Worm (Caenorhabditis elegans) whole organism, mixed stage, embryonic: ENCODE measurements around the gene F26D11.1.

Source experiments
- M03D4.4 ChIP-seq: sonication (generic microtip); optimal IDR thresholded peaks from 2 replicates; lab custom pipeline; 2017; ENCODE audit warnings: mild to moderate bottlenecking, missing genetic modification characterization, missing compliant biosample characterization
- bed-3 ChIP-seq: fragments of 200-800 bp; sonication (Bioruptor generic); optimal IDR thresholded peaks from 3 replicates; lab custom pipeline; 2018; ENCODE audit warnings: mild to moderate bottlenecking, missing genetic modification characterization, moderate library complexity, missing compliant biosample characterization
- blmp-1 ChIP-seq: fragments of 150-350 bp; optimal IDR thresholded peaks from 2 replicates; lab custom pipeline; 2014; ENCODE audit warnings: missing biosample characterization, missing genetic modification characterization
- ceh-39 ChIP-seq: fragments of 150-350 bp; optimal IDR thresholded peaks from 2 replicates; lab custom pipeline; 2014; ENCODE audit warnings: missing biosample characterization, missing genetic modification characterization
- ceh-83 ChIP-seq: fragments of 200-800 bp; sonication (Bioruptor generic); optimal IDR thresholded peaks from 2 replicates; lab custom pipeline; 2018; ENCODE audit warnings: mild to moderate bottlenecking, missing genetic modification characterization, missing compliant biosample characterization
- cnd-1 ChIP-seq: fragments of 200-800 bp; sonication (Bioruptor generic); optimal IDR thresholded peaks from 2 replicates; lab custom pipeline; 2018; ENCODE audit warnings: mild to moderate bottlenecking, missing genetic modification characterization, missing compliant biosample characterization
- elt-1 ChIP-seq: sonication (generic microtip); optimal IDR thresholded peaks from 2 replicates; lab custom pipeline; 2017; ENCODE audit warnings: missing genetic modification characterization, mild to moderate bottlenecking, missing compliant biosample characterization, antibody characterized with exemption, moderate library complexity, borderline replicate concordance; ENCODE audit not compliant: insufficient read depth
- elt-3 ChIP-seq: fragments of 150-350 bp; optimal IDR thresholded peaks from 2 replicates; lab custom pipeline; 2014; ENCODE audit warnings: missing biosample characterization, missing genetic modification characterization
- flh-1 ChIP-seq: fragments of 200-800 bp; sonication (Bioruptor generic); optimal IDR thresholded peaks from 2 replicates; lab custom pipeline; 2018; ENCODE audit warnings: mild to moderate bottlenecking, missing genetic modification characterization, moderate library complexity, missing compliant biosample characterization
- ham-2 ChIP-seq: fragments of 200-800 bp; sonication (Bioruptor generic); optimal IDR thresholded peaks from 2 replicates; lab custom pipeline; 2018; ENCODE audit warnings: mild to moderate bottlenecking, missing genetic modification characterization, missing compliant biosample characterization
- hlh-1 ChIP-seq: fragments of 150-350 bp; optimal IDR thresholded peaks from 2 replicates; lab custom pipeline; 2014; ENCODE audit warnings: missing biosample characterization, missing genetic modification reagents, missing genetic modification characterization
- lin-13 ChIP-seq: fragments of 150-350 bp; optimal IDR thresholded peaks from 2 replicates; lab custom pipeline; 2014; ENCODE audit warnings: missing biosample characterization, missing genetic modification characterization
- lin-32 ChIP-seq: fragments of 200-800 bp; sonication (Bioruptor generic); optimal IDR thresholded peaks from 2 replicates; lab custom pipeline; 2018; ENCODE audit warnings: mild to moderate bottlenecking, missing genetic modification characterization, missing compliant biosample characterization
- lsy-2 ChIP-seq: fragments of 150-350 bp; optimal IDR thresholded peaks from 2 replicates; lab custom pipeline; 2014; ENCODE audit warnings: missing biosample characterization, missing genetic modification characterization
- mep-1 ChIP-seq: fragments of 150-350 bp; optimal IDR thresholded peaks from 2 replicates; lab custom pipeline; 2017; ENCODE audit warnings: missing biosample characterization, missing genetic modification reagents, missing genetic modification characterization, inconsistent platforms
- nhr-12 ChIP-seq: fragments of 150-350 bp; optimal IDR thresholded peaks from 2 replicates; lab custom pipeline; 2014; ENCODE audit warnings: missing biosample characterization, missing genetic modification characterization
- nhr-2 ChIP-seq: fragments of 150-350 bp; optimal IDR thresholded peaks from 2 replicates; lab custom pipeline; 2014; ENCODE audit warnings: missing biosample characterization, missing genetic modification characterization
- nhr-237 ChIP-seq: fragments of 150-350 bp; optimal IDR thresholded peaks from 2 replicates; lab custom pipeline; 2014; ENCODE audit warnings: missing biosample characterization, missing genetic modification characterization
- nhr-28 ChIP-seq: fragments of 150-350 bp; optimal IDR thresholded peaks from 2 replicates; lab custom pipeline; 2014; ENCODE audit warnings: missing biosample characterization, missing genetic modification characterization
- nhr-76 ChIP-seq: sonication (generic microtip); optimal IDR thresholded peaks from 2 replicates; lab custom pipeline; 2017; ENCODE audit warnings: missing biosample characterization, missing genetic modification characterization
- pha-4 ChIP-seq: fragments of 150-350 bp; optimal IDR thresholded peaks from 2 replicates; lab custom pipeline; 2018; ENCODE audit warnings: missing biosample characterization, missing genetic modification reagents, missing genetic modification characterization
- sem-2 ChIP-seq: fragments of 200-800 bp; sonication (Bioruptor generic); optimal IDR thresholded peaks from 2 replicates; lab custom pipeline; 2018; ENCODE audit warnings: mild to moderate bottlenecking, missing genetic modification characterization, missing compliant biosample characterization
- snpc-4 ChIP-seq: fragments of 150-350 bp; optimal IDR thresholded peaks from 2 replicates; lab custom pipeline; 2014; ENCODE audit warnings: missing biosample characterization, missing genetic modification characterization
- sptf-1 ChIP-seq: sonication (generic microtip); optimal IDR thresholded peaks from 2 replicates; lab custom pipeline; 2017; ENCODE audit warnings: mild to moderate bottlenecking, missing genetic modification characterization, moderate library complexity, missing compliant biosample characterization
- tbx-8 ChIP-seq: fragments of 200-800 bp; sonication (Bioruptor generic); optimal IDR thresholded peaks from 2 replicates; lab custom pipeline; 2018; ENCODE audit warnings: mild to moderate bottlenecking, missing genetic modification characterization, moderate library complexity, missing compliant biosample characterization
- unc-120 ChIP-seq: sonication (generic microtip); optimal IDR thresholded peaks from 2 replicates; lab custom pipeline; 2017; ENCODE audit warnings: missing genetic modification characterization, missing compliant biosample characterization; ENCODE audit not compliant: poor library complexity, severe bottlenecking
- unc-39 ChIP-seq: fragments of 150-350 bp; optimal IDR thresholded peaks from 2 replicates; lab custom pipeline; 2014; ENCODE audit warnings: missing biosample characterization, missing genetic modification characterization
- unc-62 ChIP-seq: fragments of 150-350 bp; optimal IDR thresholded peaks from 2 replicates; lab custom pipeline; 2014; ENCODE audit warnings: missing biosample characterization, missing genetic modification reagents, missing genetic modification characterization
- zip-8 ChIP-seq: fragments of 150-350 bp; optimal IDR thresholded peaks from 2 replicates; lab custom pipeline; 2014; ENCODE audit warnings: missing biosample characterization, missing genetic modification characterization

F26D11.1 gene

DNA sequence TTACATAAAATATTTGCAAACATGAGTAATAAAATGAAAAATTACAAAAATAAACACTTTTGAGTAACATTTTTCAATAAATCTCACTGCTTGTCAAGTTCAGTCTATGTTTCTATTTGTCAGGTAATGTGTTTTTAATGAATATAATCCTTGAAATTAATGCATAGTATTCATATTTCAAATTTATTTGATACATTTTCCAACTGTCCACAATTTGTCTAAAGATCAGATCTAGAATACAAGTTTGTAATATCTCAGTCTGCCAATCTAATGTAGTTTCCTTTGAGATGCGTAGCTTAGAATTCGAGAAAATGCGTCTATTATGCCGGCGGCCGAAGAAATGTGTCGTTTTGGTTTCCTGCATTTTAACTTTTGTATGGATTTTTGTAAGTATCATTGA is 37.8 kb upstream of the F26D11.1 start, which contains the start of gene Y97E10B.1:
Gene Y97E10B.1 (plus strand): TSS at position 301 of the 400 bp plus-strand sequence.
- TF ChIP-seq unc-62 (GFP tag; lab: Kevin White, UChicago) (no peak), ceh-83 (GFP tag; lab: Kevin White, UChicago) (no peak)

DNA sequence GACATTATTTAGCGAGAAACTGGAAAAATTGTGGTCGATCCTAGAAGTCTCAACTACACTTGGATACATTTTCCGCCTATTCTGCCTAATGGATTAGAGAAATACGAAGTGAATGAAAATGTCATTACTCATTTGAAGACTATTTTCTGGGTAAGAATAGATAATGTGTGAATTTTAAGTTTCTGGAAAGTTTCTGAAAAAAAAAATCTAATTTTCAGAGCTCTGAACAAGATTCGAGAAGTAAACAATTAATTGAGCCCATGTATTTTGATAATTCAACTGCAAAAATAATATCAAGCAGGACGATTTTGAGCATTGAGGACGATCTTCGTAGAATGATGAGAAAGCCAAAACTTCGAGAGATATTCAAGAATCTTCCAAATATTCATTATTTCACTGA is 35.1 kb upstream of the F26D11.1 start:
- no peak for TF ChIP-seq sem-2 (GFP tag; lab: Kevin White, UChicago)
- no peak for TF ChIP-seq tbx-8 (GFP tag; lab: Kevin White, UChicago)
- TF ChIP-seq lsy-2 (tag; lab: Kevin White, UChicago): no peak
- TF ChIP-seq unc-62 (GFP tag; lab: Kevin White, UChicago): no peak
- no peak for TF ChIP-seq bed-3
- TF ChIP-seq ham-2: no peak
- no peak for TF ChIP-seq elt-1 (tag; lab: Kevin White, UChicago)
- TF ChIP-seq snpc-4 (tag; lab: Kevin White, UChicago): no peak
- no peak for TF ChIP-seq unc-120 (tag; lab: Kevin White, UChicago)
- no peak for TF ChIP-seq lin-32 (GFP tag; lab: Kevin White, UChicago)
- TF ChIP-seq ceh-39 (tag; lab: Kevin White, UChicago): no peak
- TF ChIP-seq pha-4: no peak
- no peak for TF ChIP-seq ceh-83 (GFP tag; lab: Kevin White, UChicago)
- no peak for TF ChIP-seq nhr-2 (tag; lab: Kevin White, UChicago)
- no peak for TF ChIP-seq nhr-76 (tag; lab: Kevin White, UChicago)
- no peak for TF ChIP-seq unc-39 (tag; lab: Kevin White, UChicago)
- TF ChIP-seq zip-8: no peak

DNA sequence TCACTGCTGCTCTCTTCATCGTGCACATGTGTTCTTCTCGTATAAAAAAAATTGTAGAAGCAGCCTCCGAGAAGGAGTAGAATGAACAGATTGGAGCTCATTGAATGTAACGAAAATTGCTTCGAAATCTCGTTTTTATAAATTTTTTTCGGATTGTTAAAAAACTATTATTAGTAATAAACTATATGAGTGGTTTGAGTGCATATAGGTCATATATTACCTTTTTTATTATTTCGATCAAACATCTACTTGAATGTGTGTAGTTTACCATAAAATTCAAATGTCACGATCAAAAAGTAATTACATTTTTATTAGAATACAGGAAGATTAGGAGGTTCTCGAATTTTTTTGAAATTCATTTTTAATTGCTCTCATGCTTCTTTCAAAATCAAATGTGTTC is 28.5 kb upstream of the F26D11.1 start, which contains the start of gene clec-216:
Gene clec-216 (minus strand): TSS at position 101 of the 400 bp plus-strand sequence.
- TF ChIP-seq elt-3 (tag; lab: Kevin White, UChicago) (no peak), M03D4.4 (tag; lab: Kevin White, UChicago) (no peak), zip-8 (no peak), lin-13 (tag; lab: Kevin White, UChicago) (no peak), lsy-2 (tag; lab: Kevin White, UChicago) (no peak), mep-1 (tag; lab: Kevin White, UChicago) (no peak), snpc-4 (tag; lab: Kevin White, UChicago) (no peak), nhr-28 (no peak), nhr-2 (tag; lab: Kevin White, UChicago) (no peak), bed-3 (no peak), sptf-1 (tag; lab: Kevin White, UChicago) (no peak), hlh-1 (no peak)

DNA sequence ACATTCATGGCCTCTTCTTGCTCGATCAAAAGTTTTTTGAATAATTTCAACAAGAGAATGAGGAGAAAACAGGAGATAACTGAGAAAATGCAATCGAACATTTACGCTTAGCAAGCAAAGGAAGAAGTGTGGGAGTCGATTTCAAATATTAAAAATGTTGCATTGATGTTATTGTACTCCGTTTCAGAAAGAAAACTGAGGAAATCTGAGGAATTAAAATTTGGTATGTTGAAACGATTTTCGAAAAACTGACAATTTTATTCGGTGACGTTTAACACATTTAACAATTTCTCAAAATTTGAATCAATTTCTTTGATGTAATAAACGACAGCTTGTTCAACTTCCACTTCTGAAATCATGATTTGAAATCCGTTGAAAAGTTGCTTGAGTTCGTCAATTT is 26.8 kb upstream of the F26D11.1 start, which contains the start of gene F26D11.13:
Gene F26D11.13 (minus strand): TSS at position 101 of the 400 bp plus-strand sequence.
- TF ChIP-seq ham-2: no peak
- TF ChIP-seq cnd-1 (tag; lab: Kevin White, UChicago): no peak
- TF ChIP-seq sptf-1 (tag; lab: Kevin White, UChicago): no peak
- no peak for TF ChIP-seq ceh-39 (tag; lab: Kevin White, UChicago)
- TF ChIP-seq flh-1 (GFP tag; lab: Kevin White, UChicago): no peak
- TF ChIP-seq pha-4: no peak
- TF ChIP-seq bed-3: no peak
- TF ChIP-seq tbx-8 (GFP tag; lab: Kevin White, UChicago): no peak
- TF ChIP-seq nhr-237 (tag; lab: Kevin White, UChicago): no peak
- no peak for TF ChIP-seq lsy-2 (tag; lab: Kevin White, UChicago)
- no peak for TF ChIP-seq nhr-28

DNA sequence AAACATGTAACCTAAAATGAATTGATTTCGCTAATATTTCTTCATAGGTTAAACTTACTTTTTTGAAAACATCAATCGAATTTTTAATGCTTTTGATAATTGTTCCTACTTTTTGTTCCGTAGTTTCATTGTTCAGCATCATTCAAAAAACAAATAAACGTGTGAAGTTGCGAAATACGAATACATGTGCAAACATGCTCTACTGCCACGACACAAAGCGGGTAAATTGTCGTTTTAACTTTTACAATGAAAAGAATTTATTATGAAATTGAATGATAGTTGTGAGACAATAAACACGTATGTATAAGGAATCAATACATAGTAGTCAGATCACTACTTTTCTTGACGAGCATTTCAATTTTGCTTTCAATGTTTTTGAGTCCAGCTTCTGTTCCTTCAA is 26.2 kb upstream of the F26D11.1 start, which contains the start of gene F26D11.12:
Gene F26D11.12 (minus strand): TSS at position 145 of the 400 bp plus-strand sequence.
- TF ChIP-seq hlh-1 (no peak), lsy-2 (tag; lab: Kevin White, UChicago) (no peak), nhr-76 (tag; lab: Kevin White, UChicago) (no peak), nhr-12 (tag; lab: Kevin White, UChicago) (no peak), nhr-237 (tag; lab: Kevin White, UChicago) (no peak), blmp-1 (tag; lab: Kevin White, UChicago) (no peak), nhr-2 (tag; lab: Kevin White, UChicago) (no peak), lin-32 (GFP tag; lab: Kevin White, UChicago) (no peak), unc-62 (GFP tag; lab: Kevin White, UChicago) (no peak), tbx-8 (GFP tag; lab: Kevin White, UChicago) (no peak)
- TF ChIP-seq, all 35 proteins: peak for 0
